Worm (Caenorhabditis elegans) whole organism, young adult: ENCODE measurements around the gene ash-2.

Experiments
- C17E4.6 ChIP-seq: fragments of 200-800 bp; sonication (Bioruptor generic); IDR thresholded peaks from 2 replicates; pipeline ENCODE4 v1.3.6; 2022; ENCODE audit warnings: missing genetic modification reagents, missing genetic modification characterization, missing compliant biosample characterization
- Y56A3A.18 ChIP-seq: fragments of 200-800 bp; sonication (Bioruptor generic); IDR thresholded peaks from 2 replicates; pipeline ENCODE4 v1.3.6; 2022; ENCODE audit warnings: missing genetic modification reagents, missing genetic modification characterization, missing compliant biosample characterization
- chd-7 ChIP-seq: sonication (generic microtip); optimal IDR thresholded peaks from 2 replicates; lab custom pipeline; 2016; ENCODE audit warnings: mild to moderate bottlenecking, missing genetic modification characterization, moderate library complexity, missing compliant biosample characterization
- hlh-26 ChIP-seq: fragments of 200-800 bp; sonication (Bioruptor generic); conservative IDR thresholded peaks from 2 replicates; pipeline ENCODE4 v1.3.6; 2022; ENCODE audit warnings: missing genetic modification reagents, missing genetic modification characterization, missing compliant biosample characterization
- lin-54 ChIP-seq: fragments of 200-800 bp; sonication (Bioruptor generic); optimal IDR thresholded peaks from 2 replicates; lab custom pipeline; 2018; ENCODE audit warnings: mild to moderate bottlenecking, missing genetic modification characterization, missing compliant biosample characterization
- lsl-1 ChIP-seq: fragments of 200-800 bp; sonication (Bioruptor generic); optimal IDR thresholded peaks from 2 replicates; lab custom pipeline; 2018; ENCODE audit warnings: mild to moderate bottlenecking, missing genetic modification characterization, moderate library complexity, missing compliant biosample characterization
- lsy-27 ChIP-seq: sonication (generic microtip); optimal IDR thresholded peaks from 2 replicates; lab custom pipeline; 2017; ENCODE audit warnings: missing genetic modification characterization, mild to moderate bottlenecking, missing compliant biosample characterization, antibody characterized with exemption, missing genotype, borderline replicate concordance; ENCODE audit not compliant: insufficient read depth
- unc-130 ChIP-seq: sonication (generic microtip); optimal IDR thresholded peaks from 2 replicates; lab custom pipeline; 2016; ENCODE audit warnings: missing genetic modification reagents, missing genetic modification characterization, missing compliant biosample characterization
- unc-62 ChIP-seq: fragments of 150-350 bp; optimal IDR thresholded peaks from 2 replicates; lab custom pipeline; 2014; ENCODE audit warnings: missing biosample characterization, missing genetic modification reagents, missing genetic modification characterization
- zim-3 ChIP-seq: sonication (generic microtip); optimal IDR thresholded peaks from 2 replicates; lab custom pipeline; 2017; ENCODE audit warnings: mild to moderate bottlenecking, missing genetic modification characterization, moderate library complexity, missing compliant biosample characterization
- ztf-18 ChIP-seq: sonication (generic microtip); optimal IDR thresholded peaks from 2 replicates; lab custom pipeline; 2016; ENCODE audit warnings: missing genotype, mild to moderate bottlenecking, missing genetic modification characterization, missing compliant biosample characterization

DNA sequence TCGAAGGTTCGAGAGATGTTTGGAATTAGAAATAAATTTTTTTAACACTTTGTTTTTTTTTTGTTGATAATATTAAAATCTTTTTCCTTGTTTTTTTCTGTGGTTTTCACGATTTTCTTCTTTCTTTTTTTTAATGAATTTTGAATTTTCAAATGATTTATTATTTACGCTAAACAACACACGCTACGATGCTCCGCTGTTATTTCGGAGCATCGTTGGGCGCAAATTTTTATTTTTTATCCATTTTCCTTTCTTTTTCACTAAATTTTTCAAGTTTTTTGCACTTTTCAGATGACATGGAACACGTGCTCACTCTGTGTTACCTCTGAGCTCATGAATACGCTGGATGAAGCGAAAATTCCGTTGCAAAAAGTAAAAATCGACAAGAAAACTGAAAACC lies 17.6 kb upstream of the ash-2 start, which contains the start of the genes W03C9.1 and W03C9.2:
- TF ChIP-seq unc-62 (GFP tag; lab: Kevin White, UChicago), result no peak
- no peak for TF ChIP-seq hlh-26 (GFP tag; lab: Robert Waterston, UW)
- TF ChIP-seq lsl-1 (GFP tag; lab: Kevin White, UChicago), result no peak
- TF ChIP-seq ztf-18 (tag; lab: Kevin White, UChicago), result no peak
- TF ChIP-seq zim-3 (tag; lab: Kevin White, UChicago), result no peak
- TF ChIP-seq lin-54 (GFP tag; lab: Kevin White, UChicago), result no peak
- no peak for TF ChIP-seq chd-7 (tag; lab: Kevin White, UChicago)
- no peak for TF ChIP-seq C17E4.6 (GFP tag; lab: Robert Waterston, UW)
- no peak for TF ChIP-seq Y56A3A.18 (GFP tag; lab: Robert Waterston, UW)
- TF ChIP-seq lsy-27, result no peak
- TF ChIP-seq unc-130 (GFP tag; lab: Kevin White, UChicago), result no peak
